Fruit fly (Drosophila melanogaster) whole organism, prepupa: ENCODE data around the gene FeCH.

Experiments
- CG6854 ChIP-seq: fragments of 200-800 bp; sonication (Bioruptor generic); optimal IDR thresholded peaks from 2 replicates; lab custom pipeline; 2017; ENCODE audit warnings: missing biosample characterization, mild to moderate bottlenecking, missing genetic modification characterization
- ss ChIP-seq, 2 experiments: fragments of 200-800 bp; sonication (Bioruptor generic); optimal IDR thresholded peaks; 2 replicates in 1 of 2; 3 replicates in 1 of 2; lab custom pipeline; 2017 to 2018; ENCODE audit warnings: mild to moderate bottlenecking in 2 of 2, missing biosample characterization in 2 of 2, missing genetic modification characterization in 2 of 2, moderate library complexity in 1 of 2

- TF ChIP-seq ss (GFP tag; optimal IDR thresholded peaks at IDR 0.05; lab: Kevin White, UChicago) (no peak), CG6854 (GFP tag; lab: Kevin White, UChicago) (no peak)
Observed at dm6 chr3R:31812976-31813298, 841 bp upstream of the FeCH start.
